Worm (Caenorhabditis elegans): ENCODE measurements around the gene spv-1.

ce11 chrII:7945168-7945567, 16.7 kb upstream of the spv-1 start, which contains the start of gene dbt-1:
- TF ChIP-seq ets-7 (tag; optimal IDR thresholded peaks at IDR 0.05), result no peak
- no peak for TF ChIP-seq ama-1 (optimal IDR thresholded peaks at IDR 0.05)
- TF ChIP-seq sea-1 (GFP tag; conservative IDR thresholded peaks at IDR 0.05), result no peak
- no peak for TF ChIP-seq B0310.2 (tag; optimal IDR thresholded peaks at IDR 0.05)
- peak; percentile 3 for TF ChIP-seq F13C5.2 (tag; optimal IDR thresholded peaks at IDR 0.05)
- TF ChIP-seq flt-1 (GFP tag; IDR thresholded peaks at IDR 0.05), result no peak
- no peak for TF ChIP-seq tra-4 (tag; optimal IDR thresholded peaks at IDR 0.05)
- no peak for TF ChIP-seq hmbx-1 (tag; optimal IDR thresholded peaks at IDR 0.05)

Measured in whole organism, early embryonic.